Fruit fly (Drosophila melanogaster): ENCODE results near the gene bcn92.
A peak's percentile ranks its signal among the peaks of the same experiment; 100 is the strongest.

bcn92 gene

DNA sequence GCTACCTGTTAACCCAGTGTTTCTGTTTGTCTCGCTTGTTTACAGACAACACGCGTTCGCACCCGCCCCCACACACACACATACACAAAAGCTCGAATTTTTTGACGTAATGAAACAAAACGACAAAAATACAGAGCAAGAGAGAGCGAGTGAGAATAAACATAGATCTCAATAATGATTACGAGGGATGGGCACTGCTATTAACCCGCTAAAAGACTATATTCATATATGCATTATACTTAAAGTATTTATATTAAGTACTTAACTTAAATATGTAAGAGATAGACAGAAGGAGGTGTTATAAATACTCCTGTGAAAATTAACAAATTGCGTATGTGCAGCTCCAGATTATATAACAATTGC is 7.6 kb downstream of the bcn92 start (continued):
- TF ChIP-seq kay (GFP tag; optimal IDR thresholded peaks at IDR 0.05) (peak; percentile 16), CG4282 (GFP tag; optimal IDR thresholded peaks at IDR 0.05) (no peak), Hr39 (optimal IDR thresholded peaks at IDR 0.05) (no peak), CG5180 (GFP tag; optimal IDR thresholded peaks at IDR 0.05) (peak; percentile 30), CG18764 (GFP tag; optimal IDR thresholded peaks at IDR 0.05) (peak; percentile 24), sob (GFP tag; IDR thresholded peaks at IDR 0.05) (peak; percentile 55; the same call in 1 of the 2 replicates), D19B (GFP tag; optimal IDR thresholded peaks at IDR 0.05) (no peak), Nf-YC (tag; optimal IDR thresholded peaks at IDR 0.05) (peak; percentile 30), CG14014 (GFP tag; IDR thresholded peaks at IDR 0.05) (peak; percentile 44; the same call in 1 of the 2 replicates), bab2 (GFP tag; optimal IDR thresholded peaks at IDR 0.05) (peak; percentile 29), dm (GFP tag; optimal IDR thresholded peaks at IDR 0.05) (peak; percentile 22), stwl (tag; optimal IDR thresholded peaks at IDR 0.05) (no peak), CG2875 (GFP tag; optimal IDR thresholded peaks at IDR 0.05) (peak; percentile 68), pzg (GFP tag; optimal IDR thresholded peaks at IDR 0.05) (no peak), Hsf (GFP tag; optimal IDR thresholded peaks at IDR 0.05) (no peak), CG1603 (tag; optimal IDR thresholded peaks at IDR 0.05) (peak; percentile 60), H2.0 (GFP tag; IDR thresholded peaks at IDR 0.05) (no peak), pho (GFP tag; optimal IDR thresholded peaks at IDR 0.05) (peak; percentile 10), twi (tag; optimal IDR thresholded peaks at IDR 0.05) (no peak), scrt (GFP tag; optimal IDR thresholded peaks at IDR 0.05) (no peak), pb (GFP tag; optimal IDR thresholded peaks at IDR 0.05) (no peak), CG17328 (GFP tag; IDR thresholded peaks at IDR 0.05) (no peak), CG17385 (GFP tag; optimal IDR thresholded peaks at IDR 0.05) (peak; percentile 20), Dad (GFP tag; optimal IDR thresholded peaks at IDR 0.05) (no peak), Ets97D (GFP tag; optimal IDR thresholded peaks at IDR 0.05) (no peak), Neu2 (GFP tag; optimal IDR thresholded peaks at IDR 0.05; ENCODE audit: borderline replicate concordance) (no peak), z (GFP tag; IDR thresholded peaks at IDR 0.05) (peak; percentile 37; the same call in 1 of the 3 replicates), sisA (GFP tag; IDR thresholded peaks at IDR 0.05) (no peak), Sox100B (GFP tag; optimal IDR thresholded peaks at IDR 0.05) (no peak), psq (GFP tag; optimal IDR thresholded peaks at IDR 0.05) (peak; percentile 26), inv (GFP tag; IDR thresholded peaks at IDR 0.05; ENCODE audit: partially characterized antibody) (no peak), CG10209 (GFP tag; optimal IDR thresholded peaks at IDR 0.05) (peak; percentile 55), nmo (GFP tag; optimal IDR thresholded peaks at IDR 0.05) (peak; percentile 25), CG3838 (GFP tag; optimal IDR thresholded peaks at IDR 0.05) (peak; percentile 43), Usf (GFP tag; optimal IDR thresholded peaks at IDR 0.05) (no peak), ara (GFP tag; IDR thresholded peaks at IDR 0.05) (0 out of 2 replicates have a peak, but pooled peaks have one; percentile 39), gt (GFP tag; IDR thresholded peaks at IDR 0.05) (no peak), CHES-1-like (GFP tag; optimal IDR thresholded peaks at IDR 0.05) (peak; percentile 29), NK7.1 (GFP tag; optimal IDR thresholded peaks at IDR 0.05) (no peak), CG2889 (GFP tag; IDR thresholded peaks at IDR 0.05) (no peak), Blimp-1 (GFP tag; optimal IDR thresholded peaks at IDR 0.05) (peak; percentile 36), sqz (GFP tag; optimal IDR thresholded peaks at IDR 0.05) (peak; percentile 43), CG1647 (GFP tag; optimal IDR thresholded peaks at IDR 0.05) (peak; percentile 16), CG14860 (GFP tag; IDR thresholded peaks at IDR 0.05; ENCODE audit: partially characterized antibody) (no peak), lbe (GFP tag; optimal IDR thresholded peaks at IDR 0.05) (peak; percentile 67), Meics (GFP tag; optimal IDR thresholded peaks at IDR 0.05) (peak; percentile 57), Hmr (GFP tag; optimal IDR thresholded peaks at IDR 0.05) (peak; percentile 65)

Data from whole organism, embryonic.